Worm (Caenorhabditis elegans): Measurements from ENCODE around the gene F36D4.6.

DNA sequence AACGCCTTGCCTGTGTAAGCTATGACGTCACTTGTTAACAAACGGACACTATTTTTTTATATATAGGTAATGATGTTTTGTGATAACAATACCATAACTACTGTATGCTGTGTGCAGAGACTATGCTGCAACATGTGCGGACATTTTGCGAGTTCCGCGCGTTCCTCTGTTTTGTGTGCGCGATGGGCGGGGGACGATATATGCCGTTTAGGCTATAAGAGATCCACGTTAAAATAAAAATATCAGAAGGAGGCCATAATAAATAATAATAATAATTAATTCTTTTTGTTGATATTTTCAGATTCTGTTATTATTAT, 13.0 kb upstream of the F36D4.6 start:
- TF ChIP-seq him-1 (tag; optimal IDR thresholded peaks at IDR 0.05): no peak
- TF ChIP-seq dao-5 (tag; optimal IDR thresholded peaks at IDR 0.05): no peak
- TF ChIP-seq W03F9.2 (tag; optimal IDR thresholded peaks at IDR 0.05): no peak

Measured in whole organism, L4/young adult.